Fruit fly (Drosophila melanogaster) whole organism, pupa: ENCODE measurements around the gene Bfc.
"Not testable (repeated sequence)": the region's sequence is repeated elsewhere in the genome, so short reads cannot be mapped to it uniquely, and the experiment has no call there.

Source experiments
- CG10348 ChIP-seq: fragments of 200-800 bp; sonication (Bioruptor generic); IDR thresholded peaks from 2 replicates; pipeline ENCODE4 v1.3.6; 2022; ENCODE audit warnings: missing biosample characterization, missing genetic modification characterization
- CG12605 ChIP-seq: fragments of 200-800 bp; sonication (Bioruptor generic); IDR thresholded peaks from 2 replicates; pipeline ENCODE4 v1.3.6; 2022; ENCODE audit warnings: missing biosample characterization, missing genetic modification characterization
- CG13204 ChIP-seq: fragments of 200-800 bp; sonication (Bioruptor generic); optimal IDR thresholded peaks from 2 replicates; lab custom pipeline; 2018; ENCODE audit warnings: missing biosample characterization, mild to moderate bottlenecking, missing genetic modification characterization, moderate library complexity
- CG14655 ChIP-seq: fragments of 200-800 bp; sonication (Bioruptor generic); optimal IDR thresholded peaks from 3 replicates; lab custom pipeline; 2017; ENCODE audit warnings: mild to moderate bottlenecking, missing biosample characterization, missing genetic modification reagents, missing genetic modification characterization
- CG15710 ChIP-seq: fragments of 200-800 bp; sonication (Bioruptor generic); optimal IDR thresholded peaks from 2 replicates; lab custom pipeline; 2018; ENCODE audit warnings: missing biosample characterization, mild to moderate bottlenecking, missing genetic modification characterization, moderate library complexity
- CG17806 ChIP-seq: fragments of 200-800 bp; sonication (Bioruptor generic); optimal IDR thresholded peaks from 2 replicates; lab custom pipeline; 2018; ENCODE audit warnings: missing biosample characterization, mild to moderate bottlenecking, missing genetic modification characterization, moderate library complexity
- CG32121 ChIP-seq: fragments of 200-800 bp; sonication (Bioruptor generic); IDR thresholded peaks from 2 replicates; pipeline ENCODE4 v1.3.6; 2022; ENCODE audit warnings: missing biosample characterization, missing genetic modification characterization
- CG34367 ChIP-seq: fragments of 200-800 bp; sonication (Bioruptor generic); optimal IDR thresholded peaks from 2 replicates; lab custom pipeline; 2018; ENCODE audit warnings: missing biosample characterization, mild to moderate bottlenecking, missing genetic modification characterization
- CG4496 ChIP-seq: fragments of 200-800 bp; sonication (Bioruptor generic); IDR thresholded peaks from 3 replicates; pipeline ENCODE4 v1.3.6; 2022; ENCODE audit warnings: missing biosample characterization, missing genetic modification characterization
- CG8159 ChIP-seq: fragments of 200-800 bp; sonication (Bioruptor generic); optimal IDR thresholded peaks from 3 replicates; lab custom pipeline; 2018; ENCODE audit warnings: missing biosample characterization, mild to moderate bottlenecking, missing genetic modification characterization, moderate library complexity
- CG8301 ChIP-seq: fragments of 200-800 bp; sonication (Bioruptor generic); optimal IDR thresholded peaks from 2 replicates; lab custom pipeline; 2018; ENCODE audit warnings: missing biosample characterization, mild to moderate bottlenecking, missing genetic modification characterization
- CG9948 ChIP-seq: fragments of 200-800 bp; sonication (Bioruptor generic); optimal IDR thresholded peaks from 2 replicates; lab custom pipeline; 2018; ENCODE audit warnings: missing biosample characterization, mild to moderate bottlenecking, missing genetic modification characterization, moderate library complexity
- D1 ChIP-seq: fragments of 200-800 bp; sonication (Bioruptor generic); optimal IDR thresholded peaks from 2 replicates; lab custom pipeline; 2018; ENCODE audit warnings: missing biosample characterization, mild to moderate bottlenecking, missing genetic modification characterization, moderate library complexity
- EcR ChIP-seq: fragments of 200-800 bp; sonication (Bioruptor generic); optimal IDR thresholded peaks from 3 replicates; lab custom pipeline; 2019; ENCODE audit warnings: missing biosample characterization, missing genetic modification characterization, mild to moderate bottlenecking, moderate library complexity, missing genetic modification reagents
- Ets98B ChIP-seq: fragments of 200-800 bp; sonication (Bioruptor generic); IDR thresholded peaks from 2 replicates; pipeline ENCODE4 v1.3.6; 2022; ENCODE audit warnings: missing biosample characterization, missing genetic modification characterization
- Pif1A ChIP-seq: fragments of 200-800 bp; sonication (Bioruptor generic); optimal IDR thresholded peaks from 3 replicates; lab custom pipeline; 2016; ENCODE audit warnings: missing biosample characterization, missing genetic modification characterization
- Pif1B ChIP-seq: fragments of 200-800 bp; sonication (Bioruptor generic); optimal IDR thresholded peaks from 3 replicates; lab custom pipeline; 2016; ENCODE audit warnings: missing biosample characterization, missing genetic modification characterization
- Snoo ChIP-seq: fragments of 200-800 bp; sonication (Bioruptor generic); optimal IDR thresholded peaks from 3 replicates; lab custom pipeline; 2017; ENCODE audit warnings: missing biosample characterization, mild to moderate bottlenecking, missing genetic modification characterization, inconsistent platforms
- fd96Ca ChIP-seq: fragments of 200-800 bp; sonication (Bioruptor generic); IDR thresholded peaks from 3 replicates; pipeline ENCODE4 v1.3.6; 2022; ENCODE audit warnings: missing biosample characterization, missing genetic modification characterization
- gl ChIP-seq: fragments of 200-800 bp; sonication (Bioruptor generic); optimal IDR thresholded peaks from 2 replicates; lab custom pipeline; 2018; ENCODE audit warnings: missing biosample characterization, mild to moderate bottlenecking, missing genetic modification characterization
- rn ChIP-seq: fragments of 200-800 bp; sonication (Bioruptor generic); IDR thresholded peaks from 2 replicates; pipeline ENCODE4 v1.3.6; 2022; ENCODE audit warnings: missing biosample characterization, missing genetic modification characterization

The Bfc gene

dm6 chr3L:1232582-1232981 is 17.9 kb upstream of the Bfc start, which contains the start of gene CG33965:
Gene CG33965 (plus strand): TSS chr3L:1232882.
- TF ChIP-seq CG8301 (tag; lab: Kevin White, UChicago) (no peak), EcR (GFP tag; lab: Kevin White, UChicago) (no peak), CG10348 (GFP tag; lab: Robert Waterston, UW) (no peak), CG32121 (no peak), gl (tag; lab: Kevin White, UChicago) (no peak), fd96Ca (GFP tag; lab: Robert Waterston, UW) (no peak), CG9948 (no peak), rn (no peak), CG17806 (tag; lab: Kevin White, UChicago) (no peak), Snoo (tag; lab: Kevin White, UChicago) (no peak), D1 (tag; lab: Kevin White, UChicago) (no peak), Pif1A (GFP tag; lab: Kevin White, UChicago) (no peak), Ets98B (GFP tag; lab: Robert Waterston, UW) (no peak), CG13204 (GFP tag; lab: Kevin White, UChicago) (no peak), CG8159 (no peak), CG15710 (no peak), CG14655 (GFP tag; lab: Kevin White, UChicago) (no peak)

- TF ChIP-seq CG13204 (GFP tag; lab: Kevin White, UChicago) (no peak), CG8159 (no peak), D1 (tag; lab: Kevin White, UChicago) (no peak), CG10348 (GFP tag; lab: Robert Waterston, UW) (no peak), CG32121 (no peak), Pif1B (no peak), Ets98B (GFP tag; lab: Robert Waterston, UW) (no peak), CG9948 (no peak), Snoo (tag; lab: Kevin White, UChicago) (no peak)
Observed at dm6 chr3L:1233830-1234229, 16.7 kb upstream of the Bfc start, which contains the start of gene CG33966. Gene CG33966 (plus strand): TSS chr3L:1234130.

- TF ChIP-seq CG12605 (GFP tag; lab: Robert Waterston, UW) (no peak), Pif1B (no peak), CG15710 (no peak), CG8301 (tag; lab: Kevin White, UChicago) (no peak), EcR (GFP tag; lab: Kevin White, UChicago) (no peak), CG14655 (GFP tag; lab: Kevin White, UChicago) (no peak), CG32121 (no peak), CG17806 (tag; lab: Kevin White, UChicago) (no peak), CG4496 (no peak), rn (no peak), Ets98B (GFP tag; lab: Robert Waterston, UW) (no peak), CG10348 (GFP tag; lab: Robert Waterston, UW) (no peak), Snoo (tag; lab: Kevin White, UChicago) (no peak), fd96Ca (GFP tag; lab: Robert Waterston, UW) (no peak), gl (tag; lab: Kevin White, UChicago) (no peak)
Observed at dm6 chr3L:1235426-1235825, 15.1 kb upstream of the Bfc start, which contains the start of gene galene. Gene galene (plus strand): TSS chr3L:1235726.

- no peak for TF ChIP-seq Ets98B (GFP tag; lab: Robert Waterston, UW)
- TF ChIP-seq rn: no peak
- no peak for TF ChIP-seq Snoo (tag; lab: Kevin White, UChicago)
- TF ChIP-seq fd96Ca (GFP tag; lab: Robert Waterston, UW): no peak
- TF ChIP-seq, all 21 proteins: peak for 0
Observed at dm6 chr3L:1238219-1238618, 12.3 kb upstream of the Bfc start, which contains the start of gene CG9192. Gene CG9192 (minus strand): TSS chr3L:1238319.

dm6 chr3L:1245810-1246209 is 4.7 kb upstream of the Bfc start, which contains the start of gene Klp61F:
Gene Klp61F (minus strand): TSS chr3L:1245910.
- TF ChIP-seq EcR (GFP tag; lab: Kevin White, UChicago); Ets98B (GFP tag; lab: Robert Waterston, UW); CG9948: not testable (repeated sequence)

- not testable (repeated sequence) for TF ChIP-seq CG34367; Pif1A (GFP tag; lab: Kevin White, UChicago); Pif1B
Observed at dm6 chr3L:1246823-1247222, 3.7 kb upstream of the Bfc start, which contains the start of gene CG32318. Gene CG32318 (minus strand): TSS chr3L:1246923.

- no peak for TF ChIP-seq D1 (tag; lab: Kevin White, UChicago)
- TF ChIP-seq CG34367: peak; percentile 1
- TF ChIP-seq fd96Ca (GFP tag; lab: Robert Waterston, UW): peak; percentile 51; the same call in 1 of the 3 replicates
- TF ChIP-seq CG15710: peak; percentile 26
- TF ChIP-seq CG4496: 0 out of 3 replicates have a peak, but pooled peaks have one; percentile 47
- peak; percentile 19 for TF ChIP-seq CG8159
- 0 out of 2 replicates have a peak, but pooled peaks have one; percentile 13 for TF ChIP-seq rn
- no peak for TF ChIP-seq CG32121
Observed at dm6 chr3L:1247627-1248295, 2.7 kb upstream of the Bfc start, which contains the start of the genes Psf1 and Sac1. Gene Psf1 (minus strand): TSS chr3L:1247677. Gene Sac1 (plus strand): TSS chr3L:1247817.
